Fruit fly (Drosophila melanogaster) whole organism, embryonic: ENCODE measurements around the gene CG4461.
A peak's percentile ranks its signal among the peaks of the same experiment; 100 is the strongest.

Experiments
- Adf1 ChIP-seq: fragments of 200-800 bp; sonication (Bioruptor generic); IDR thresholded peaks from 2 replicates; pipeline ENCODE4 v1.3.6; 2022; ENCODE audit warnings: missing biosample characterization, missing genetic modification characterization
- Antp ChIP-seq: fragments of 200-800 bp; sonication (Bioruptor generic); optimal IDR thresholded peaks from 3 replicates; lab custom pipeline; 2016; ENCODE audit warnings: missing biosample characterization, missing genetic modification characterization
- Awh ChIP-seq: fragments of 200-800 bp; sonication (Bioruptor generic); IDR thresholded peaks from 2 replicates; pipeline ENCODE4, ENCODE4 v1.3.6; 2022; ENCODE audit warnings: missing biosample characterization, missing genetic modification characterization
- CG10147 ChIP-seq: fragments of 200-800 bp; sonication (Bioruptor generic); optimal IDR thresholded peaks from 2 replicates; lab custom pipeline; 2019; ENCODE audit warnings: missing biosample characterization, mild to moderate bottlenecking, missing genetic modification characterization, moderate library complexity
- CG10267 ChIP-seq: fragments of 200-800 bp; sonication (Bioruptor generic); optimal IDR thresholded peaks from 2 replicates; lab custom pipeline; 2018; ENCODE audit warnings: missing biosample characterization, mild to moderate bottlenecking, missing genetic modification characterization, moderate library complexity
- CG10274 ChIP-seq: fragments of 200-800 bp; sonication (Bioruptor generic); optimal IDR thresholded peaks from 3 replicates; lab custom pipeline; 2017; ENCODE audit warnings: missing biosample characterization, mild to moderate bottlenecking, missing genetic modification characterization
- CG10321 ChIP-seq: fragments of 200-800 bp; sonication (Bioruptor generic); IDR thresholded peaks from 2 replicates; pipeline ENCODE4 v1.3.6; 2022; ENCODE audit warnings: missing biosample characterization, missing genetic modification characterization
- CG11504 ChIP-seq: fragments of 200-800 bp; sonication (Bioruptor generic); optimal IDR thresholded peaks from 3 replicates; lab custom pipeline; 2019; ENCODE audit warnings: missing biosample characterization, mild to moderate bottlenecking, missing genetic modification characterization, moderate library complexity
- CG11695 ChIP-seq: fragments of 200-800 bp; sonication (Bioruptor generic); IDR thresholded peaks from 3 replicates; pipeline ENCODE4 v1.3.6; 2022; ENCODE audit warnings: missing biosample characterization, missing genetic modification characterization
- CG14667 ChIP-seq: fragments of 200-800 bp; sonication (Bioruptor generic); IDR thresholded peaks from 2 replicates; pipeline ENCODE4 v1.3.6; 2022; ENCODE audit warnings: missing biosample characterization, missing genetic modification characterization
- CG1529 ChIP-seq: fragments of 200-800 bp; sonication (Bioruptor generic); optimal IDR thresholded peaks from 3 replicates; lab custom pipeline; 2018; ENCODE audit warnings: missing biosample characterization, missing genetic modification characterization
- CG15514 ChIP-seq: fragments of 200-800 bp; sonication (Bioruptor generic); optimal IDR thresholded peaks from 3 replicates; lab custom pipeline; 2017; ENCODE audit warnings: missing biosample characterization, missing genetic modification characterization, mild to moderate bottlenecking, moderate library complexity, missing genetic modification reagents
- CG17186 ChIP-seq: fragments of 200-800 bp; sonication (Bioruptor generic); optimal IDR thresholded peaks from 3 replicates; lab custom pipeline; 2017; ENCODE audit warnings: missing biosample characterization, missing genetic modification reagents, missing genetic modification characterization
- CG17829 ChIP-seq: fragments of 200-800 bp; optimal IDR thresholded peaks from 2 replicates; lab custom pipeline; 2019; ENCODE audit warnings: missing biosample characterization, mild to moderate bottlenecking, missing genetic modification characterization, moderate library complexity
- CG2889 ChIP-seq: fragments of 200-800 bp; sonication (Bioruptor generic); IDR thresholded peaks from 3 replicates; pipeline ENCODE4 v1.3.6; 2022; ENCODE audit warnings: missing biosample characterization, missing genetic modification characterization
- CG30403 ChIP-seq: fragments of 200-800 bp; sonication (Bioruptor generic); optimal IDR thresholded peaks from 3 replicates; lab custom pipeline; 2016; ENCODE audit warnings: missing biosample characterization, missing genetic modification characterization
- CG33213 ChIP-seq: fragments of 200-800 bp; sonication (Bioruptor generic); optimal IDR thresholded peaks from 3 replicates; lab custom pipeline; 2016; ENCODE audit warnings: missing biosample characterization, missing genetic modification characterization
- CG4424 ChIP-seq: fragments of 200-800 bp; sonication (Bioruptor generic); optimal IDR thresholded peaks from 3 replicates; lab custom pipeline; 2016; ENCODE audit warnings: missing biosample characterization, missing genetic modification characterization
- CG4617 ChIP-seq: fragments of 200-800 bp; sonication (Bioruptor generic); optimal IDR thresholded peaks from 3 replicates; lab custom pipeline; 2016; ENCODE audit warnings: missing biosample characterization, missing genetic modification characterization, borderline replicate concordance
- CG4854 ChIP-seq: fragments of 200-800 bp; sonication (Bioruptor generic); optimal IDR thresholded peaks from 2 replicates; lab custom pipeline; 2016; ENCODE audit warnings: missing biosample characterization, missing genetic modification characterization, inconsistent platforms
- CG7987 ChIP-seq: fragments of 200-800 bp; sonication (Bioruptor generic); optimal IDR thresholded peaks from 2 replicates; lab custom pipeline; 2018; ENCODE audit warnings: missing biosample characterization, mild to moderate bottlenecking, missing genetic modification characterization, moderate library complexity
- D ChIP-seq, 2 experiments: fragments of 200-800 bp in 1 of 2; fragments of >200 bp in 1 of 2; sonication (Bioruptor generic) in 1 of 2; optimal IDR thresholded peaks; 2 replicates in 1 of 2; 3 replicates in 1 of 2; lab custom pipeline; 2017; ENCODE audit warnings: mild to moderate bottlenecking in 1 of 2, missing biosample characterization in 1 of 2, missing genetic modification characterization in 1 of 2, missing genetic modification reagents in 1 of 2
- Dfd ChIP-seq, 2 experiments: fragments of >200 bp; optimal IDR thresholded peaks; 2 replicates each; lab custom pipeline; 2017; ENCODE audit warnings: missing biosample characterization in 2 of 2, missing genetic modification characterization in 2 of 2
- Dll ChIP-seq: fragments of 200-800 bp; sonication (Bioruptor generic); IDR thresholded peaks from 4 replicates; pipeline ENCODE4 v1.3.6; 2022; ENCODE audit warnings: missing biosample characterization, missing genetic modification characterization; ENCODE audit not compliant: partially characterized antibody
- Doc2 ChIP-seq: fragments of 200-800 bp; sonication (Bioruptor generic); IDR thresholded peaks from 2 replicates; pipeline ENCODE4 v1.3.6; 2022; ENCODE audit warnings: missing biosample characterization, missing genetic modification characterization
- E2f1 ChIP-seq: fragments of 200-800 bp; sonication (Bioruptor generic); IDR thresholded peaks from 2 replicates; pipeline ENCODE4 v1.3.6; 2022; ENCODE audit warnings: missing biosample characterization, missing genetic modification characterization
- HLH3B ChIP-seq: fragments of 200-800 bp; sonication (Bioruptor generic); IDR thresholded peaks from 2 replicates; pipeline ENCODE4 v1.3.6; 2022; ENCODE audit warnings: missing biosample characterization, missing genetic modification characterization
- Hand ChIP-seq: fragments of 200-800 bp; sonication (Bioruptor generic); optimal IDR thresholded peaks from 2 replicates; lab custom pipeline; 2017; ENCODE audit warnings: mild to moderate bottlenecking, missing biosample characterization, missing genetic modification reagents, missing genetic modification characterization
- HmgD ChIP-seq: fragments of 200-800 bp; sonication (Bioruptor generic); optimal IDR thresholded peaks from 3 replicates; lab custom pipeline; 2016; ENCODE audit warnings: missing biosample characterization, missing genetic modification characterization
- Hr3 ChIP-seq: fragments of 200-800 bp; sonication (Bioruptor generic); optimal IDR thresholded peaks from 3 replicates; lab custom pipeline; 2016; ENCODE audit warnings: missing biosample characterization, missing genetic modification characterization
- PHDP ChIP-seq: fragments of 200-800 bp; sonication (Bioruptor generic); optimal IDR thresholded peaks from 3 replicates; lab custom pipeline; 2018; ENCODE audit warnings: missing biosample characterization, mild to moderate bottlenecking, missing genetic modification characterization, moderate library complexity
- Poxn ChIP-seq: fragments of 200-800 bp; sonication (Bioruptor generic); IDR thresholded peaks from 2 replicates; pipeline ENCODE4 v1.3.6; 2022; ENCODE audit warnings: missing biosample characterization, missing genetic modification characterization
- bigmax ChIP-seq: fragments of 200-800 bp; sonication (Bioruptor generic); optimal IDR thresholded peaks from 2 replicates; lab custom pipeline; 2018; ENCODE audit warnings: missing biosample characterization, mild to moderate bottlenecking, missing genetic modification characterization
- chinmo ChIP-seq: fragments of 200-800 bp; sonication (Bioruptor generic); IDR thresholded peaks from 4 replicates; pipeline ENCODE4 v1.3.6; 2022; ENCODE audit warnings: missing biosample characterization, missing genetic modification characterization; ENCODE audit not compliant: partially characterized antibody
- corto ChIP-seq: fragments of 200-800 bp; sonication (Bioruptor generic); optimal IDR thresholded peaks from 2 replicates; lab custom pipeline; 2016; ENCODE audit warnings: missing biosample characterization, mild to moderate bottlenecking, missing genetic modification characterization, moderate library complexity
- croc ChIP-seq: fragments of 200-800 bp; sonication (Bioruptor generic); conservative IDR thresholded peaks from 3 replicates; pipeline ENCODE4 v1.3.6; 2022; ENCODE audit warnings: missing biosample characterization, missing genetic modification characterization
- dan ChIP-seq: fragments of 200-800 bp; sonication (Bioruptor generic); IDR thresholded peaks from 2 replicates; pipeline ENCODE4 v1.3.6; 2022; ENCODE audit warnings: missing biosample characterization, missing genetic modification characterization
- dmrt11E ChIP-seq: fragments of 200-800 bp; sonication (Bioruptor generic); optimal IDR thresholded peaks from 3 replicates; lab custom pipeline; 2018; ENCODE audit warnings: missing biosample characterization, mild to moderate bottlenecking, missing genetic modification characterization, moderate library complexity
- fd96Cb ChIP-seq: fragments of 200-800 bp; sonication (Bioruptor generic); optimal IDR thresholded peaks from 2 replicates; lab custom pipeline; 2018; ENCODE audit warnings: missing biosample characterization, mild to moderate bottlenecking, missing genetic modification characterization, moderate library complexity
- ftz-f1 ChIP-seq: fragments of 200-800 bp; sonication (Bioruptor generic); optimal IDR thresholded peaks from 2 replicates; lab custom pipeline; 2016; ENCODE audit warnings: missing biosample characterization, missing genetic modification characterization
- gsb ChIP-seq: fragments of 200-800 bp; sonication (Bioruptor generic); IDR thresholded peaks from 2 replicates; pipeline ENCODE4 v1.3.6; 2022; ENCODE audit warnings: missing biosample characterization, missing genetic modification characterization
- hb ChIP-seq: fragments of 200-800 bp; sonication (Bioruptor generic); IDR thresholded peaks from 3 replicates; pipeline ENCODE4 v1.3.6; 2022; ENCODE audit warnings: missing biosample characterization, missing genetic modification characterization; ENCODE audit not compliant: partially characterized antibody
- nau ChIP-seq: fragments of 200-800 bp; sonication (Bioruptor generic); optimal IDR thresholded peaks from 3 replicates; lab custom pipeline; 2017; ENCODE audit warnings: missing biosample characterization, mild to moderate bottlenecking, missing genetic modification characterization, missing genetic modification reagents
- nerfin-2 ChIP-seq: fragments of 200-800 bp; sonication (Bioruptor generic); IDR thresholded peaks from 2 replicates; pipeline ENCODE4 v1.3.6; 2022; ENCODE audit warnings: missing biosample characterization, missing genetic modification characterization; ENCODE audit not compliant: partially characterized antibody
- onecut ChIP-seq: fragments of 200-800 bp; sonication (Bioruptor generic); IDR thresholded peaks from 2 replicates; pipeline ENCODE4 v1.3.6; 2022; ENCODE audit warnings: missing biosample characterization, missing genetic modification characterization
- ranshi ChIP-seq: fragments of 200-800 bp; sonication (Bioruptor generic); IDR thresholded peaks from 2 replicates; pipeline ENCODE4 v1.3.6; 2022; ENCODE audit warnings: missing biosample characterization, missing genetic modification characterization
- sima ChIP-seq: fragments of 200-800 bp; sonication (Bioruptor generic); optimal IDR thresholded peaks from 2 replicates; lab custom pipeline; 2016; ENCODE audit warnings: missing biosample characterization, missing genetic modification characterization
- sqz ChIP-seq: fragments of 200-800 bp; sonication (Bioruptor generic); optimal IDR thresholded peaks from 3 replicates; lab custom pipeline; 2018; ENCODE audit warnings: missing biosample characterization, mild to moderate bottlenecking, missing genetic modification characterization
- toy ChIP-seq: fragments of 200-800 bp; sonication (Bioruptor generic); IDR thresholded peaks from 2 replicates; pipeline ENCODE4 v1.3.6; 2022; ENCODE audit warnings: missing biosample characterization, missing genetic modification characterization
- unpg ChIP-seq: fragments of 200-800 bp; sonication (Bioruptor generic); optimal IDR thresholded peaks from 3 replicates; lab custom pipeline; 2018; ENCODE audit warnings: missing biosample characterization, mild to moderate bottlenecking, missing genetic modification characterization, moderate library complexity

Gene CG4461

DNA sequence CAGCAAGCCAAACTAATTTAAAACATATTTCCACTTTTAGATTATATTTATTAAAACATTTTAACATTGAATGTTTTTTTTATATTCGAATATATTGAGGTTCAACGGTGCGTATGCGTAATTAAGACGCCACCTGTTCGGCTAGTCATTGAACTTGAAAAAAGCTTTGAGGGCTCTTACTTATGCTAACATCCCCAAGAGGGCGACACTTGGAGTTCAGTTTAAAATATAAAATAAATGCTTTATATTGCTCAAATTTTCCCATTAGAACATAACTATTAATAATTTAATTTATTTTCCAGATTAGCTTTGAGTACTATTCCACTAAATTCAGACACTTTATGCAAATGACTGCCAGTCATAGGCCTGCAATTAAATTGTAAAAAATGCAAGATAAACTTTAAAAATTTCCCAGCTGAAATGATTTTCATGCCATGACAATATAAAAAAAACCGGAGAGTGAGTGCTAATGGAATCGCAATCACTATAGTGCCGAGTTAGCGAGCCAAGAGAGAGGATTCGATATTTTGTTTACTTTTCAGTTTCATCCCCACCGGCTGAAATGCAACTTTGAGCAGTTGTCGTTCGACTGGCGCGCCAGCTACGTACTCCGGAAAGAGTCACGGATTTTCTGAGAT lies 41.4 kb upstream of the CG4461 start, which contains the start of gene PGRP-LA (continued):
- no peak for TF ChIP-seq CG17829 (tag; lab: Kevin White, UChicago)
- no peak for TF ChIP-seq Antp (GFP tag; lab: Kevin White, UChicago)
- TF ChIP-seq CG4617 = no peak
- TF ChIP-seq Dfd (GFP tag; optimal IDR thresholded peaks at IDR 0.05; lab: Kevin White, UChicago) = no peak
- TF ChIP-seq sima (GFP tag; lab: Kevin White, UChicago) = no peak
- TF ChIP-seq PHDP (tag; lab: Kevin White, UChicago) = peak; percentile 63
- TF ChIP-seq ftz-f1 (GFP tag; lab: Kevin White, UChicago) = no peak
- TF ChIP-seq hb (GFP tag; lab: Robert Waterston, UW) = no peak
- TF ChIP-seq unpg (GFP tag; lab: Kevin White, UChicago) = peak; percentile 46
- TF ChIP-seq dmrt11E = no peak
- TF ChIP-seq E2f1 (GFP tag; lab: Robert Waterston, UW) = no peak
- no peak for TF ChIP-seq CG10147
- TF ChIP-seq CG11504 = peak; percentile 45
- TF ChIP-seq Poxn (GFP tag; lab: Robert Waterston, UW) = no peak
- no peak for TF ChIP-seq HmgD (GFP tag; lab: Kevin White, UChicago)
- TF ChIP-seq croc (GFP tag; lab: Robert Waterston, UW) = no peak
- peak; percentile 12 for TF ChIP-seq CG30403 (GFP tag; lab: Kevin White, UChicago)
- TF ChIP-seq Hand = no peak
- TF ChIP-seq fd96Cb = no peak
- no peak for TF ChIP-seq Awh (GFP tag; lab: Robert Waterston, UW)
- TF ChIP-seq CG7987 (GFP tag; lab: Kevin White, UChicago) = no peak
- no peak for TF ChIP-seq HLH3B (GFP tag; lab: Robert Waterston, UW)
- TF ChIP-seq D (optimal IDR thresholded peaks at IDR 0.05; lab: Kevin White, UChicago) = no peak
- no peak for TF ChIP-seq D (GFP tag; optimal IDR thresholded peaks at IDR 0.05; lab: Kevin White, UChicago)
- TF ChIP-seq CG4854 (GFP tag; lab: Kevin White, UChicago) = no peak
- peak; percentile 37; the same call in 1 of the 2 replicates for TF ChIP-seq gsb (GFP tag; lab: Robert Waterston, UW)
- peak; percentile 4 for TF ChIP-seq Hr3 (GFP tag; lab: Kevin White, UChicago)
- no peak for TF ChIP-seq CG14667 (GFP tag; lab: Robert Waterston, UW)
- no peak for TF ChIP-seq CG15514 (GFP tag; lab: Kevin White, UChicago)
- no peak for TF ChIP-seq nerfin-2 (GFP tag; lab: Robert Waterston, UW)
- no peak for TF ChIP-seq toy
- no peak for TF ChIP-seq bigmax (GFP tag; lab: Kevin White, UChicago)
- no peak for TF ChIP-seq nau (GFP tag; lab: Kevin White, UChicago)
- no peak for TF ChIP-seq Dll (GFP tag; lab: Robert Waterston, UW)
- no peak for TF ChIP-seq CG10321 (GFP tag; lab: Robert Waterston, UW)
- no peak for TF ChIP-seq CG11695 (GFP tag; lab: Robert Waterston, UW)
- TF ChIP-seq CG1529 (GFP tag; lab: Kevin White, UChicago) = peak; percentile 40
- peak; percentile 52 for TF ChIP-seq onecut
- no peak for TF ChIP-seq dan (GFP tag; lab: Robert Waterston, UW)
- no peak for TF ChIP-seq CG10274 (GFP tag; lab: Kevin White, UChicago)
- TF ChIP-seq Doc2 = no peak
- TF ChIP-seq CG10267 (tag; lab: Kevin White, UChicago) = no peak
- TF ChIP-seq ranshi (GFP tag; lab: Robert Waterston, UW) = peak; percentile 15; the same call in 1 of the 2 replicates
- no peak for TF ChIP-seq sqz (GFP tag; lab: Kevin White, UChicago)
- no peak for TF ChIP-seq corto (GFP tag; lab: Kevin White, UChicago)
- TF ChIP-seq CG33213 (GFP tag; lab: Kevin White, UChicago) = no peak
- no peak for TF ChIP-seq Adf1 (GFP tag; lab: Robert Waterston, UW)
- no peak for TF ChIP-seq chinmo (GFP tag; lab: Robert Waterston, UW)
- TF ChIP-seq CG2889 (GFP tag; lab: Robert Waterston, UW) = no peak
- TF ChIP-seq CG17186 (GFP tag; lab: Kevin White, UChicago) = no peak
- peak; percentile 23 for TF ChIP-seq CG4424 (GFP tag; lab: Kevin White, UChicago)
